Worm (Caenorhabditis elegans) whole organism, L4/young adult: ENCODE results near the gene clec-26.

Source experiments
- W03F9.2 ChIP-seq: fragments of 150-350 bp; optimal IDR thresholded peaks from 2 replicates; lab custom pipeline; 2014; ENCODE audit warnings: missing biosample characterization, missing genetic modification characterization
- dao-5 ChIP-seq: sonication (generic microtip); optimal IDR thresholded peaks from 2 replicates; lab custom pipeline; 2016; ENCODE audit warnings: missing genotype, missing genetic modification characterization, moderate library complexity, missing compliant biosample characterization
- him-1 ChIP-seq: sonication (generic microtip); optimal IDR thresholded peaks from 2 replicates; lab custom pipeline; 2016; ENCODE audit warnings: missing genotype, missing genetic modification reagents, missing genetic modification characterization, missing compliant biosample characterization

The clec-26 gene

DNA sequence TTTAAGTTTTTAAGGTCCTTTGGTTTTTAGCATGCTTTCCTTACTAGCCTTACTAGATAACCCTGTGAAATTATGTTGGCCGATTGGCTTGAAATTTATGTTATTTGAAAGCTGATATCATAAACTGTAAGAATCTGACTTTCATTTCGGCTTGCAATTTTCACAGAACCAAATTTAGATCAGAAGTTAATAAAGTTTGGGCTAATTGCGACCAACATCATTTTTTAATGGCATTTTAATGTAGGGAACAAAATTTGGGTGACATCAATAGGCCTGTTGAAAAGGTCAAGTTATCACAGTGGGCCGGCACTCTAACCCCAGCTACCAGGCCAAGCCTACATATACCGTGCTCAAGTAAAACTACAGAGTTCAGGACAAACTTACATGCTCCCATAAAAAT is 17.1 kb upstream of the clec-26 start:
- no peak for TF ChIP-seq him-1 (tag; lab: Kevin White, UChicago)
- TF ChIP-seq W03F9.2 (tag; lab: Kevin White, UChicago), result no peak
- no peak for TF ChIP-seq dao-5 (tag; lab: Kevin White, UChicago)

DNA sequence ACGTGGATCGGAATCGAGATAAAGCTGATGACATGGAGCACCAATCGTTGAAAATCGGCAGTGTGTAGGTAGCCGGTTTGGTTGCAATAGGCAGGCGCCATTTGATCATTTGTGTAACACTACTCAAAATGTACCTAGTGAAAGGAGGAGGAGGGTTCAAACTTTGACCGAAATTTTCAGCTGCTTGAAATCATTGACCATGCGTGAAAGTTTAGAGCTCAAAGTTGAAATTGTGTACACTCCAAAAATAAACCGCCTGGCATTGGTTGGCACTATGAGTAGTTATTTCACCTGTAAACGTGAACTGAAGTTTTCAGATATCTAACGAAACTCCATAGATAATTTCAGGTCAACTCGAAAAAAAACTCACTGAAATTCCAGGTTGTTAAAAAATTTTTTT is 16.5 kb upstream of the clec-26 start, which contains the start of gene srh-215:
Gene srh-215, minus strand, starts transcription at position 101 of the 400 bp plus-strand sequence.
- no peak for TF ChIP-seq W03F9.2 (tag; lab: Kevin White, UChicago)
- no peak for TF ChIP-seq him-1 (tag; lab: Kevin White, UChicago)
- no peak for TF ChIP-seq dao-5 (tag; lab: Kevin White, UChicago)

DNA sequence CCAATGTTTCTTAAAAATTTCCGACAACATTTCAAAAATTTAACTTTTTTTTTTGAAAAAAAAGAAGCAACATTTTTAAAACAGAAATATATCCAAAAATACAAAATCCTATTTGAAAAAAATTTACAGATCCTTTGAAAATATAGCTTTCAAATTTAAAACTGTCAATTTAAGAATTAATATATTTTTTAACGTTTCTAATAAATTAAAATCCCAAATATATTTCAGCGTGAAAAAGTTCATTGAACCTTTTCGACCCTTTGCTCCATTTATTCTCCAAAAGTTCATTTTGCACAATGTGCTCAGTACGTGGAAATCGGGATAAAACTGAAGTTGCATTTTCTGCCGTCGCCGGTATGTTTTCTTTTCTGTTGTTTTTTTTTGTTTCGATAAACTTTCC is 15.5 kb upstream of the clec-26 start, which contains the start of gene phy-3:
Gene phy-3, plus strand, starts transcription at position 301 of the 400 bp plus-strand sequence.
- TF ChIP-seq him-1 (tag; lab: Kevin White, UChicago), result no peak
- TF ChIP-seq dao-5 (tag; lab: Kevin White, UChicago), result no peak
- TF ChIP-seq W03F9.2 (tag; lab: Kevin White, UChicago), result no peak

DNA sequence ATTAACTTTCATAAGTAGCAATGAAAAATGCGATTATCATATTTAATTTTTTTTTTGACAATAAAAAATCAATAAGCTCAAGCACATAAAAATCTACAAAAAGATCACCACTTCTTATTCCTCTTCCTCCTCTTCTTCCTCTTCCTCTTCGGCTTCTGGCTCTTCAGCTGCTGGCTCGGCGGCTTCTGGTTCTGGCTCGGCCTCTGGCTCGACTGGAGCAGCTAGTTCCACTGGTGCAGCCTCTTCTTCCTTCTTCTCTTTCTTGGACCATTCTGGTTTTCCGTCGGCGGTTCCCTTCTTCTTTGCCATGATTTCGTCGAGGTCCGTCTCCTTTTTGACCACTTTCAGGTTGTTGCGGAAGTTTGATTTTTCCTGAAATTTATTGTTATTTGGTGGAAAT is 14.7 kb upstream of the clec-26 start:
- TF ChIP-seq W03F9.2 (tag; lab: Kevin White, UChicago), result no peak
- no peak for TF ChIP-seq him-1 (tag; lab: Kevin White, UChicago)
- TF ChIP-seq dao-5 (tag; lab: Kevin White, UChicago), result no peak

DNA sequence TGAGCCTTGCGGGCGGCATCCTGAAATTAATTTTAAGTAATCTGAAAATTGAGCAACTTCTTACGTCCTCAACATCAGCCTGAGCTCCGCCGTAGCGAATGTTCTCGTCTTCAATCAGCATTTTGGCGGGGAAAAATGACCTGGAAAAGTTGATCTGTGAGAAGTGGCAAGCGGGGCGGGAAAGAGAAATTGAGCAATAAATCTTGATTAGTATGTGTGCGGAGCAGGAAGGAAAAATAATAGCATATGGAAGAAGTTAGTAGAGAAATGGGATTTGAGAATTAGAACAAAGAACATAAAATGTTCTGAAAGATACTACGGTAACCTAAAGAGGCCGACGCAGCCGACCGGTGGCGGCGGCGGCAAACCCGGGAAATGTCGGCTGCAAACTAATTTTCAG is 13.4 kb upstream of the clec-26 start, which contains the start of gene tni-3:
Gene tni-3, minus strand, starts transcription at position 140 of the 400 bp plus-strand sequence.
- no peak for TF ChIP-seq W03F9.2 (tag; lab: Kevin White, UChicago)
- no peak for TF ChIP-seq him-1 (tag; lab: Kevin White, UChicago)
- no peak for TF ChIP-seq dao-5 (tag; lab: Kevin White, UChicago)

DNA sequence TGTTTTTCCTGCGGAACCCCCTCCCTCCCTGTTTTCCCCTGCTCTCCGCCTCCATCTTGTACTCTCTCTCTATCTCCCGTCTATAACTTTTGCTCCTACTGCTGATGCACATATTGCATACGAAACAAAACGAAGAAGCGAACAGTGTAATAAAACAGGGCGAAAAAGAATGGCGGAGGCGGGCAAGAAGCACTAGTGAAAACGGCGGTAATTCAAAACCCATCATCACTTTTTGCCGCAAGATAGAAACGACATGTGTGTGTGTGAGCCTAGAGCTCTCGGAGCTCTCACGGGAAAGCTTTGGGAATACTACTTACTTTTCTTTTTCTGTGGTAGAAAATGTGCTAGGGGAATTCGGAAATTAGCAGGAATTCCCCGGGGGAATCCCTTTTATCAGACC is 12.3 kb upstream of the clec-26 start:
- TF ChIP-seq him-1 (tag; lab: Kevin White, UChicago) (no peak), W03F9.2 (tag; lab: Kevin White, UChicago) (no peak), dao-5 (tag; lab: Kevin White, UChicago) (no peak)

DNA sequence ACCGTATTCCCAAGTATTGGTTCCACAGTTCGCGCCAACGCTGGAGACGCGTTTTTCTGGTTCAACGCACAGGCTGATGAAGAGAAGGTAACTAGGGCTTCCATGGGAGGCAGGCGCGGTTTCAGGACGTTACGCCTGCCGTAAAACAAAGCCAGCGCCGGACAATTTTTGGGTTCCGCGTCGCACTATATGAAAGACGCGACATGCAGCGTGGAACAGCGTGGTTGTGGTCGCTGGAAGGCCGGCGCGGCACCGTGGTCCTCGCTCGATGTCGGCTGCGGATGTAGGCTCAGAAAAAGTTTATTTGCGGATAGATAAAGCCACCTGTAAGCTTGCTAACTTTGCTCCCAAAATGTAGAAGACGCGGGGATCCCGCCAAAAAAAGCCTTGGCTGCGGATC is 10.0 kb upstream of the clec-26 start:
- TF ChIP-seq him-1 (tag; lab: Kevin White, UChicago) (no peak), W03F9.2 (tag; lab: Kevin White, UChicago) (no peak), dao-5 (tag; lab: Kevin White, UChicago) (no peak)

DNA sequence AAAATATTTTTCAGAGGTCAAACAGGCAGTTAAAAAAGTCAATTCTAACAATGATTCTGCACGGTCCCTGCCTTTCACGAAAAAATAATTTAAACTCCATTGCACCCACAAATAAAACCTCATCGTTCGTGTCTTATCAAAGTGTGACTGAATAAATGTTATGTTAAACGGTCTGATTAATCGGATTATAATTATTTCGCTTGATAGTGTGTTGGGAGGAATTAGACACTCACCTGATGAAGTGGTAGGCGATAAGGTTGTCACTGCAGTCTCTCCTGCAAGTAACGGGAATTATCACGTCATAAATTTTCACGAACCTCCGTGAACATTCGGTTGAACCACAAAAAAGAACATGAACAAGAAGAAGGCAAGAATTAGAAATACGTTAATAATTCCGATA is 8.1 kb upstream of the clec-26 start:
- TF ChIP-seq him-1 (tag; lab: Kevin White, UChicago) (no peak), W03F9.2 (tag; lab: Kevin White, UChicago) (no peak), dao-5 (tag; lab: Kevin White, UChicago) (no peak)

DNA sequence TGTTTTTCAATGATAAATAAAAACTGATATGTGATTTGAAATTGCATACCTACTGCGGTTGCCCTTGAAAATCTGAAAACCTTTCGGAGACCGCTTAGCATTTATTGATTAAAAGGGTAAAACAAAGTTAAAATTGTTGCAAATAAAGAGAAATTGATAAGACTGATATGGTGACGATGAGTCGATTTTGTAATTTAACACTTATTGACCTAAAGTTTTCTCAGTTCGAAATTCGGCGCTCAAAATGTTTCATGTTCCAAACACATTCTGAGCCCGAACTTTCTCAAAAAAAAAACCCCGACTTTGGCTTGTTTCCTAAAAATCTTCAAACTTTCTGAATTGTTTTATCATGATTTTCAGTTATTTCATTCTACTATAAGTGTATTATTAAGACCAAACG is 7.5 kb upstream of the clec-26 start, which contains the start of gene clec-40:
Gene clec-40, minus strand, starts transcription at position 101 of the 400 bp plus-strand sequence.
- TF ChIP-seq dao-5 (tag; lab: Kevin White, UChicago) (no peak), W03F9.2 (tag; lab: Kevin White, UChicago) (no peak), him-1 (tag; lab: Kevin White, UChicago) (no peak)

DNA sequence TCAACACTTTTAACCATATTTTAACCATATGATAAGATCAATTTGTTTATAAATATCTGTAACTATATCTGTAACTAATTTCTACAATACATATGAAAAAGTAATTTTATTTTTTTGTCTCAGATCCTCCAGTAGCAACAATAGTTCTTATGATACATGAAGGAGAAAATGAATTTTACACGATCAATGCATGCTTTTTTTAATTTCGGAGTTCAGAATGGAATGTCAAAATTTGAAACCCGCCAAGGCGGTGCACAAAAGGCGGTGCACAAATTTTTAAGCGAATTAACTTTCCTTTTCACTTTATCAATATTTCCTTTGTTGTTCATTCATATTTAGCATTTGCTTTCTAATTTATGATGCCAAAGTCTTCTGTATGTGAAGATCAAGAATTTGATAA is 5.5 kb upstream of the clec-26 start, which contains the start of gene clec-25:
Gene clec-25, plus strand, starts transcription at position 301 of the 400 bp plus-strand sequence.
- no peak for TF ChIP-seq dao-5 (tag; lab: Kevin White, UChicago)
- TF ChIP-seq W03F9.2 (tag; lab: Kevin White, UChicago), result no peak
- TF ChIP-seq him-1 (tag; lab: Kevin White, UChicago), result no peak

DNA sequence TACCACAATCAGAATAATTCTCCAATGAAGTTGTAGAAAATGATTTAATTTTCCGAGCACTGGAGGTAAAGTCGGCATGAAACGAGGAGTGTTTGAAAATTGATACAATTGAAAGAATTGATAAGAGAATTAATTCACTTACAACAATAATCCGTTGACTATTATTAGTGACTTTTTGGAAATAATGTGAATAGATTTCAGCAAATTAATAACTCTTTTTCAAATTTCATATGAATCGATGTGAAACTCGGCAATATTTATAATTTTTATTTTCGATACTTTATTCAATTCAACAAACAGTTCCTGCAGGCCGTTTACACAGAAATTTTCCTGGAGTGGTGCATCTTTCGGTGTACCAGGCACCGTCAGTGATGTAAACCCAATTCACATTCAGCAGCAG is 3.6 kb downstream of the clec-26 start, which contains the start of gene clec-37:
Gene clec-37, minus strand, starts transcription at position 101 of the 400 bp plus-strand sequence.
- no peak for TF ChIP-seq W03F9.2 (tag; lab: Kevin White, UChicago)
- no peak for TF ChIP-seq dao-5 (tag; lab: Kevin White, UChicago)
- no peak for TF ChIP-seq him-1 (tag; lab: Kevin White, UChicago)

DNA sequence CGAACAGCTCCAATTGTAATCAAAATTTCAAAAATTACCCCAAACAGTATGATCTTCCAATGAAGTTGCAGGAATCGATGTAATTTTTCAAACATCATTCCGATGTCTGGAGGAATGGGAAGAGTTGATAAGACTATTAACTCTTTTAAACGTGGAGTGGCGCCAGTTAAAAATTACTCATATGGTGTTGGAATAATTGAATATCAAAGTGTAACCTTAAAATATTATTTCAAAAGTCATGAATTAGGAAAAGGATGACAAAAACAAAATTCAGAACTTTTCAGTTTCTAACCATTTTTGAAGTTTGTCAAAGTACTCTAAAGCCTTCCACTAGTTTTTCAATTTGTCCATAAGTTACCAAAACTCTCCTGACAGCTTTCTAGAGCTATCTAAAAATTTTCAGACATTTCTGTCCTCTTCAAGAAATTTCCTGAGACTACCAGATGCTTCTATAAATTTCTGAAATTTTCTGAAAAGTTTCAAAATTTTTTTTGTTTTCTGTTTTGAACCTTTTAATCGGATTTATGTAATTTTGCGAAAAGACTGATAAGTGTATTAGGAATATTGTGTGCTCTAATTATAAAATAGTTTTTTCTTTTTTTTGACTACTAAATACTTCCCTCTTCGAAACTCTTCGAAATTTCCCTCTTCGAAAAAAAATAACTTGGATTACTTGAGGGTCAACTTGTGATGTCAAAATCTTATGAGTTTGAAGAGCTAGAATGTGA is 5.7 kb downstream of the clec-26 start, which contains the start of the genes clec-35 and clec-27:
Gene clec-35, minus strand, starts transcription at position 101 of the 728 bp plus-strand sequence.
Gene clec-27, plus strand, starts transcription at position 678 of the 728 bp plus-strand sequence.
- TF ChIP-seq him-1 (tag; lab: Kevin White, UChicago), result no peak
- no peak for TF ChIP-seq dao-5 (tag; lab: Kevin White, UChicago)
- no peak for TF ChIP-seq W03F9.2 (tag; lab: Kevin White, UChicago)

DNA sequence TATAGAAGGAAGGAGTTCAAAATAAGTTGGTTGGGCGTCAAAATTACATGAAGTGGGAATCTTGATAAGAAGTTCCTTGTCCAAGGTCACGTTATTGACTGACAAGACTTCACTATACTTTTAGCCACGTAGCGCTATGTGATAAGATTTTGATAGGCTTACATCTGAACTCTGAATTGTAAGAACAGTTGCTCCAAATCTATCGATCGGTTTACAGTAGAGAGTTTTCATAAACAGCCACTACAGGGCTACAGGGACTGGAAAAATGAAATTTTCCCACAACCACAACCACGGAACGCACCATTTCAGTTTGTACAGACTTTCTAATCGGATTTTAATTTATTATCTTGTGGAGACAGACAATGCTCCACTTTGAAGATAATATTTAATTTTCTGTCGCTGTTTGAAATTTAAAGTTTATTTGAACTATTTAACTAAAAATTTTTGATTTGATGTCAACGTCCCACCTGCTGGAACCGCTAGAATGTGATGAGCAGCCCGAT is 9.6 kb downstream of the clec-26 start, which contains the start of the genes clec-31 and clec-22:
Gene clec-31, minus strand, starts transcription at position 101 of the 503 bp plus-strand sequence.
Gene clec-22, plus strand, starts transcription at position 453 of the 503 bp plus-strand sequence.
- TF ChIP-seq dao-5 (tag; lab: Kevin White, UChicago) (no peak), him-1 (tag; lab: Kevin White, UChicago) (no peak), W03F9.2 (tag; lab: Kevin White, UChicago) (no peak)
